Fruit fly (Drosophila melanogaster): ENCODE results near the gene RabX2.
A peak's percentile ranks its signal among the peaks of the same experiment; 100 is the strongest.

Gene RabX2

DNA sequence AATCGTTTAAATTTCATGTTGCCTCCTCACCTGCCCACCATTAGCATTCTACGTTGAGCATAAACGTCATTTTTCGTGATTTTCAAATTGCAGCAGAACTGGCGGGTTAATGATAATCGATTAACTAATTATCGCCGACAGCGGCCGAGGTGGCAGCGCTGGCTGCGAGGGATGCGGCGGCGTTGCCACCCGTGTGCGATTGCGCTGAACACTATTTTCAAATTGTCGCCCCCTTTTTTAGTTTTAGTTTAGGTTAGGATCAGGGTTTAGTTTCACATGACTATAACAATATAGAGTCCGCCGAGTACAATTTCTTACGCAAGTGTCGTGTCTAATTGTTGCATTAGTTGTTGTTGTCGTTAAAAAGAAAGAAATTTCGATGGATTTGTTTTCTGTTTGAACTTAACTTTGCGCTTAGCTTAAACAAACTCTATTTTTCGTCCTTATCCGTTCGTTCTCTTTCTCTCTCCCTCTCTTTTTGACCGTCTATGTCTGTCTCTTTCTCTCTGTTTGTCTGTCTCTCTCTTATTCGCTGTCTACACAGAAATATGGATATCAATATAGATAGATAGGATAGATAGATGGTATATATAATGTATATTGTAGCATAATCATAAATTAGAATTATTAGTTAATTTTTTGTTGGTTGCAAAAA is 46.0 kb downstream of the RabX2 start (continued):
- TF ChIP-seq CG2712 (tag; optimal IDR thresholded peaks at IDR 0.05), result peak; percentile 39
- TF ChIP-seq CG2678 (tag; optimal IDR thresholded peaks at IDR 0.05), result no peak
- no peak for TF ChIP-seq CG13775 (GFP tag; optimal IDR thresholded peaks at IDR 0.05)
- TF ChIP-seq mld (GFP tag; IDR thresholded peaks at IDR 0.05; ENCODE audit: partially characterized antibody), result no peak
- TF ChIP-seq Bgb (GFP tag; IDR thresholded peaks at IDR 0.05; ENCODE audit: partially characterized antibody), result peak; percentile 68; the same call in 1 of the 2 replicates
- no peak for TF ChIP-seq pfk (GFP tag; optimal IDR thresholded peaks at IDR 0.05)
- TF ChIP-seq tx (GFP tag; optimal IDR thresholded peaks at IDR 0.05), result no peak
- TF ChIP-seq CG15479 (GFP tag; optimal IDR thresholded peaks at IDR 0.05), result peak; percentile 3
- no peak for TF ChIP-seq Kr (GFP tag; optimal IDR thresholded peaks at IDR 0.05)
- TF ChIP-seq BtbVII (GFP tag; optimal IDR thresholded peaks at IDR 0.05), result no peak
- TF ChIP-seq emc (GFP tag; optimal IDR thresholded peaks at IDR 0.05), result no peak
- peak; percentile 44 for TF ChIP-seq her (GFP tag; optimal IDR thresholded peaks at IDR 0.05)
- no peak for TF ChIP-seq CG6654 (GFP tag; optimal IDR thresholded peaks at IDR 0.05)
- TF ChIP-seq D19B (GFP tag; optimal IDR thresholded peaks at IDR 0.05), result no peak
- TF ChIP-seq prd (optimal IDR thresholded peaks at IDR 0.05), result no peak
- no peak for TF ChIP-seq prd (GFP tag; IDR thresholded peaks at IDR 0.05)
- TF ChIP-seq CG18476 (GFP tag; optimal IDR thresholded peaks at IDR 0.05), result no peak
- peak; percentile 28 for TF ChIP-seq YL-1 (GFP tag; optimal IDR thresholded peaks at IDR 0.05)
- no peak for TF ChIP-seq zfh1 (GFP tag; IDR thresholded peaks at IDR 0.05)
- no peak for TF ChIP-seq NfI (GFP tag; optimal IDR thresholded peaks at IDR 0.05)
- no peak for TF ChIP-seq CG4820 (GFP tag; optimal IDR thresholded peaks at IDR 0.05)
- TF ChIP-seq insv (GFP tag; optimal IDR thresholded peaks at IDR 0.05), result peak in 1 of 2 experiments; percentile 28
- TF ChIP-seq en (GFP tag; optimal IDR thresholded peaks at IDR 0.05), result peak; percentile 52
- TF ChIP-seq CG31441 (GFP tag; IDR thresholded peaks at IDR 0.05), result no peak
- no peak for TF ChIP-seq Dek (tag; optimal IDR thresholded peaks at IDR 0.05)
- TF ChIP-seq Gug (GFP tag; IDR thresholded peaks at IDR 0.05), result no peak
- TF ChIP-seq CG31224 (GFP tag; IDR thresholded peaks at IDR 0.05), result no peak
- TF ChIP-seq kah (GFP tag; optimal IDR thresholded peaks at IDR 0.05), result no peak
- TF ChIP-seq Med (GFP tag), result peak; percentile 64
- peak; percentile 53 for TF ChIP-seq CG3847 (GFP tag; IDR thresholded peaks at IDR 0.05)
- no peak for TF ChIP-seq CG11504 (tag; optimal IDR thresholded peaks at IDR 0.05)
- no peak for TF ChIP-seq org-1 (GFP tag; optimal IDR thresholded peaks at IDR 0.05)
- peak; percentile 51; the same call in 2 of the 4 replicates for TF ChIP-seq Dll (GFP tag; IDR thresholded peaks at IDR 0.05; ENCODE audit: partially characterized antibody)
- no peak for TF ChIP-seq NC2α (GFP tag; optimal IDR thresholded peaks at IDR 0.05)
- TF ChIP-seq Pdp1 (GFP tag; optimal IDR thresholded peaks at IDR 0.05), result peak in 1 of 2 experiments; percentile 59
- peak; percentile 19 for TF ChIP-seq gfzf (GFP tag; optimal IDR thresholded peaks at IDR 0.05)
- peak; percentile 11 for TF ChIP-seq CG13624 (GFP tag; optimal IDR thresholded peaks at IDR 0.05)
- no peak for TF ChIP-seq run (tag; optimal IDR thresholded peaks at IDR 0.05)
- 0 out of 2 replicates have a peak, but pooled peaks have one; percentile 44 for TF ChIP-seq CG32532 (GFP tag; IDR thresholded peaks at IDR 0.05)
- no peak for TF ChIP-seq Mrtf (GFP tag; IDR thresholded peaks at IDR 0.05)
- peak; percentile 45 for TF ChIP-seq CoRest (tag; optimal IDR thresholded peaks at IDR 0.05)
- no peak for TF ChIP-seq Neu2 (GFP tag; optimal IDR thresholded peaks at IDR 0.05; ENCODE audit: borderline replicate concordance)
- peak; percentile 41 for TF ChIP-seq ewg (GFP tag; optimal IDR thresholded peaks at IDR 0.05)
- TF ChIP-seq tna (GFP tag; IDR thresholded peaks at IDR 0.05; ENCODE audit: partially characterized antibody), result peak; percentile 67
- no peak for TF ChIP-seq CG1233 (GFP tag; optimal IDR thresholded peaks at IDR 0.05)
- 0 out of 2 replicates have a peak, but pooled peaks have one; percentile 21 for TF ChIP-seq sob (GFP tag; IDR thresholded peaks at IDR 0.05)
- TF ChIP-seq lov (optimal IDR thresholded peaks at IDR 0.05), result no peak
- no peak for TF ChIP-seq lov (GFP tag; IDR thresholded peaks at IDR 0.05)
- peak; percentile 16 for TF ChIP-seq CG18599 (GFP tag; optimal IDR thresholded peaks at IDR 0.05)
- TF ChIP-seq HLH3B (GFP tag; IDR thresholded peaks at IDR 0.05), result no peak
